Worm (Caenorhabditis elegans): ENCODE measurements around the gene Y105C5A.1.

Gene Y105C5A.1

DNA sequence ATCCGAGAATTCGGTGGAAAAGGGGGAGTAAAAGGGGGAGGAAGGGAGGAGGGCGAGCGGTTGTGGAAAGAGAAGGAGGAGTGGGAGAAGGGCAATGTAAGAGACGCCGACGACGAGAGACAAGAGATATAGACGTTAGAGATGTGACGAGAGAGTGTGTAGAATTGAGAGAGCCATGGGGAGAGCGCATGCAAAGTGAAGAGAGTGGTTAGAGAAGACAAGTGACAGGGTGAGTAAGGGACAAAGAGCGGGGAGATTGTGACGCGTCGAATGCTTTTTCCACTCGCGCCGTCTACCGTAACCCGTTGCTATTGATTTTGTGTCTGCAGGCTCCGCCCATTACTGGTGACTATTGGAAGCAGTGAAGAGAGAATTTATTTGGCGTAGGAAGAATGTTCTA is 6.5 kb upstream of the Y105C5A.1 start:
- peak; percentile 94 for TF ChIP-seq lin-40 (tag; optimal IDR thresholded peaks at IDR 0.05)
- peak; percentile 70 for TF ChIP-seq C06A6.2 (GFP tag; conservative IDR thresholded peaks at IDR 0.05)
- peak in 1 of 3 experiments; percentile 11 for TF ChIP-seq lin-35 (GFP tag; optimal IDR thresholded peaks at IDR 0.05)
- TF ChIP-seq attf-5 (GFP tag; optimal IDR thresholded peaks at IDR 0.05), result no peak
- no peak for TF ChIP-seq akir-1 (GFP tag; optimal IDR thresholded peaks at IDR 0.05)
- no peak for TF ChIP-seq Y53F4B.3 (GFP tag; IDR thresholded peaks at IDR 0.05)
- peak; percentile 30 for TF ChIP-seq mel-28 (tag; optimal IDR thresholded peaks at IDR 0.05; ENCODE audit: borderline replicate concordance)
- no peak for TF ChIP-seq Y53G8AR.9 (GFP tag; conservative IDR thresholded peaks at IDR 0.05)
- no peak for TF ChIP-seq him-1 (tag; optimal IDR thresholded peaks at IDR 0.05)
- peak; percentile 67 for TF ChIP-seq egrh-3 (GFP tag; IDR thresholded peaks at IDR 0.05)
- no peak for TF ChIP-seq B0261.1 (tag; optimal IDR thresholded peaks at IDR 0.05)
- TF ChIP-seq nhr-90 (tag; optimal IDR thresholded peaks at IDR 0.05), result no peak
- TF ChIP-seq pha-4 (tag; optimal IDR thresholded peaks at IDR 0.05), result peak; percentile 39
- TF ChIP-seq rpc-1 (optimal IDR thresholded peaks at IDR 0.05), result no peak
- TF ChIP-seq rpc-1 (tag; optimal IDR thresholded peaks at IDR 0.05), result no peak
- TF ChIP-seq K11D2.4 (GFP tag; IDR thresholded peaks at IDR 0.05), result peak; percentile 59; the same call in 1 of the 2 replicates
- TF ChIP-seq madf-10 (tag; optimal IDR thresholded peaks at IDR 0.05), result peak; percentile 33
- TF ChIP-seq lin-54 (GFP tag; optimal IDR thresholded peaks at IDR 0.05), result peak; percentile 40
- no peak for TF ChIP-seq snpc-1.3 (tag; optimal IDR thresholded peaks at IDR 0.05; ENCODE audit: insufficient read depth)
- TF ChIP-seq ZK185.1 (tag; optimal IDR thresholded peaks at IDR 0.05; ENCODE audit: poor library complexity, severe bottlenecking), result peak; percentile 81
- TF ChIP-seq lsl-1 (GFP tag; optimal IDR thresholded peaks at IDR 0.05), result no peak
- TF ChIP-seq hmg-20 (GFP tag; IDR thresholded peaks at IDR 0.05), result 0 out of 2 replicates have a peak, but pooled peaks have one; percentile 43
- 0 out of 2 replicates have a peak, but pooled peaks have one; percentile 29 for TF ChIP-seq rcor-1 (GFP tag; IDR thresholded peaks at IDR 0.05)
- TF ChIP-seq snpc-4 (GFP tag; optimal IDR thresholded peaks at IDR 0.05), result no peak
- TF ChIP-seq snpc-4 (tag; optimal IDR thresholded peaks at IDR 0.05), result peak in 3 of 4 experiments; percentile 67 to 74 (median 72)
- no peak for TF ChIP-seq nhr-80 (tag; optimal IDR thresholded peaks at IDR 0.05)
- peak; percentile 44 for TF ChIP-seq F22D6.2 (tag; optimal IDR thresholded peaks at IDR 0.05)
- TF ChIP-seq mcd-1 (GFP tag; IDR thresholded peaks at IDR 0.05), result peak; percentile 79
- TF ChIP-seq ztf-6 (GFP tag; IDR thresholded peaks at IDR 0.05), result no peak
- TF ChIP-seq F10E7.11 (tag; optimal IDR thresholded peaks at IDR 0.05), result peak; percentile 18
- TF ChIP-seq hlh-12 (tag; optimal IDR thresholded peaks at IDR 0.05), result no peak
- no peak for TF ChIP-seq bed-2 (GFP tag; IDR thresholded peaks at IDR 0.05)
- no peak for TF ChIP-seq hsf-1 (GFP tag; IDR thresholded peaks at IDR 0.05)
- peak; percentile 59 for TF ChIP-seq K12H6.12 (tag; optimal IDR thresholded peaks at IDR 0.05)
- TF ChIP-seq let-607 (tag; optimal IDR thresholded peaks at IDR 0.05), result peak in 1 of 2 experiments; percentile 50
- no peak for TF ChIP-seq mxl-1 (tag; optimal IDR thresholded peaks at IDR 0.05)
- TF ChIP-seq nfyb-1 (GFP tag; IDR thresholded peaks at IDR 0.05), result peak; percentile 98
- peak; percentile 48 for TF ChIP-seq attf-6 (GFP tag; IDR thresholded peaks at IDR 0.05)
- peak; percentile 76 for TF ChIP-seq ztf-26 (tag; optimal IDR thresholded peaks at IDR 0.05)
- peak; percentile 8 for TF ChIP-seq tlf-1 (GFP tag; optimal IDR thresholded peaks at IDR 0.05)
- peak; percentile 100 for TF ChIP-seq hmg-1.2 (GFP tag; IDR thresholded peaks at IDR 0.05)
- peak; percentile 37 for TF ChIP-seq tbp1 (GFP tag; optimal IDR thresholded peaks at IDR 0.05)
- TF ChIP-seq cebp-1 (GFP tag; IDR thresholded peaks at IDR 0.05), result 0 out of 2 replicates have a peak, but pooled peaks have one; percentile 23
- no peak for TF ChIP-seq cebp-1 (tag; optimal IDR thresholded peaks at IDR 0.05)

All from whole organism, young adult.